Fruit fly (Drosophila melanogaster) whole organism, adult: Measurements from ENCODE around the gene CSN5.
A peak's percentile ranks its signal among the peaks of the same experiment; 100 is the strongest.

Experiments
- CG11617 ChIP-seq: fragments of 200-800 bp; sonication (Bioruptor generic); optimal IDR thresholded peaks from 2 replicates; lab custom pipeline; 2017; ENCODE audit warnings: mild to moderate bottlenecking, missing biosample characterization, missing genetic modification reagents, missing genetic modification characterization
- CG33017 ChIP-seq: fragments of 200-800 bp; sonication (Bioruptor generic); optimal IDR thresholded peaks from 2 replicates; lab custom pipeline; 2018; ENCODE audit warnings: missing biosample characterization, mild to moderate bottlenecking, missing genetic modification characterization, moderate library complexity
- CG5204 ChIP-seq: fragments of 200-800 bp; sonication (Bioruptor generic); optimal IDR thresholded peaks from 2 replicates; lab custom pipeline; 2016; ENCODE audit warnings: missing biosample characterization, missing genetic modification characterization
- CG7101 ChIP-seq: fragments of 200-800 bp; sonication (Bioruptor generic); optimal IDR thresholded peaks from 2 replicates; lab custom pipeline; 2018; ENCODE audit warnings: missing biosample characterization, mild to moderate bottlenecking, missing genetic modification characterization, moderate library complexity
- Clk ChIP-seq: fragments of 200-800 bp; sonication (Bioruptor generic); optimal IDR thresholded peaks from 2 replicates; lab custom pipeline; 2017; ENCODE audit warnings: missing biosample characterization, missing genetic modification characterization
- Crg-1 ChIP-seq: fragments of 200-800 bp; sonication (Bioruptor generic); optimal IDR thresholded peaks from 2 replicates; lab custom pipeline; 2016; ENCODE audit warnings: missing biosample characterization, missing genetic modification characterization
- pad ChIP-seq: fragments of 200-800 bp; sonication (Bioruptor generic); optimal IDR thresholded peaks from 3 replicates; lab custom pipeline; 2017; ENCODE audit warnings: missing biosample characterization, missing genetic modification characterization, mild to moderate bottlenecking, moderate library complexity, missing genetic modification reagents

DNA sequence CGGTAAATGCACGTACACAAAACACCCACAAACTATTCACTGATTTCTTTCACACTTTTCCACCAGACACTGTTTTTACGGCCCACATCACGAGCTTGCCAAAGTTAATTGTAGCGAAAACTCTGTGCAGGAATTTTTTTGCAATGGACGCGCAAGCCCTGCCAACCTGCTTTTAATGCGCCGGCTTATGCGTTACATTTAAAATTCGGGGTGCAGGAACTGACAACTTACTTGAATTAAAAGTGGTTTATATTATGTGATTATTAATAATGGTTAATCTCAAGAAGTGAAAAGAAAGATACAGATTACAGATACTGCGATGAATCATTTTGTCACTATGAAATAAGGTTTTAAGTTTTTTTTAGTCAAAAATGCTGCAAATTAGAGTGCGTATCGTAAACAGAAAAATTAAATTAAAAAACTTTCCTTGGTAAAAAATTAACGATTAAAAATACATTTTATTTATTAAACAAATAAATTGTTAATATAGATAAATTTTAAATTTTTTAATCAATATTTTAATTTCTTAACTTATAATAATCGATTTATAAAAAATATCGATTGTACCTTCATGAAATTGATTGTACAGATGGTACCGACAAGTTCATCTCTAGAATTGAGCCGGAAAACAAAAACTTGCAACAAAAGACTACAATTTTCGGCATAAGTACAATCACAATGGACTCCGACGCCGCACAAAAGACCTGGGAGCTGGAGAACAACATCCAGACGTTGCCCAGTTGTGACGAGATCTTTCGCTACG, at the start of gene CSN5, which contains the start of gene CG42232:
- peak; percentile 34 for TF ChIP-seq CG7101 (tag; lab: Kevin White, UChicago)
- peak; percentile 63 for TF ChIP-seq CG11617 (GFP tag; lab: Kevin White, UChicago)
- peak; percentile 53 for TF ChIP-seq CG5204 (GFP tag; lab: Kevin White, UChicago)
- peak; percentile 11 for TF ChIP-seq pad
- TF ChIP-seq CG33017: no peak
- TF ChIP-seq Clk: no peak
- TF ChIP-seq Crg-1 (GFP tag; lab: Kevin White, UChicago): no peak
